ENCODE assay signal across 2 fruit fly cellular contexts in the genomic region with DNA sequence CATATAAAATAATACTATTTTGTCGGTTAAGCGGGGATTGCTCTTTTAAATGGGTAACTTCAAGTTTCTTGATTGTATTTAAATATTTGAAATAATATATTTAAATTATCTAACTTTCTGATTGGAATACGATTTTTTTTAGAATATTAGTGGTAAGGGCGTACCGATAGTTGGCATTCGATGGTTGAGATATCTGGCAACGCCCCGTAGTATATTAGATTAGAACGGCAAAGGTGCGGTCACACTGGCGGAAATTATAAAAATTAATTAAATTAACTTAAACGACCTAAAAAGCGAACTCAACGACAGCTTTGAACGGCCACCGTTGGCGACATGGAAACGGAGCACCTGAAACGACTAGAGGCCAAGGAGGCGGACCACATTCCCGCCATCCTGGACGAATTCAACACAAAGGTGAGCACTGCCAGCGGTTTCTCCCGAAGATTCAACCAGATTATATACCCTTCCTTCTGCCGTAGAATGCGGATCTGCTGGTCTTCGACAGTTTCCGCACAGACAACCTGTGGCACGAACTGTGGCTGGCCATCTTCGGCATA.
TF ChIP-seq lines count a peak whose summit lies in the region.

Gene ric8a, plus strand, starts transcription at position 205 of the 557 bp plus-strand sequence.

TF ChIP-seq in whole organism, embryonic, 481 proteins besides CTCF, POLR2A, EP300 and RAD21 (continued from another document and continues in another):
- TF ChIP-seq slbo (GFP tag; IDR thresholded peaks at IDR 0.05; lab: Robert Waterston, UW) (peak; percentile 46; the same call in 1 of the 2 replicates), knrl (GFP tag; IDR thresholded peaks at IDR 0.05; lab: Robert Waterston, UW; ENCODE audit: partially characterized antibody) (peak; percentile 85), stwl (tag; optimal IDR thresholded peaks at IDR 0.05; lab: Kevin White, UChicago) (peak; percentile 52), E2f2 (GFP tag; IDR thresholded peaks at IDR 0.05; lab: Robert Waterston, UW) (peak; percentile 36; the same call in 1 of the 2 replicates), Ets65A (GFP tag; lab: Kevin White, UChicago) (peak; percentile 46), hb (GFP tag; IDR thresholded peaks at IDR 0.05; lab: Robert Waterston, UW; ENCODE audit: partially characterized antibody) (peak; percentile 66), CG9797 (GFP tag; optimal IDR thresholded peaks at IDR 0.05; lab: Kevin White, UChicago) (peak; percentile 70), amos (GFP tag; IDR thresholded peaks at IDR 0.05; lab: Robert Waterston, UW; ENCODE audit: partially characterized antibody) (peak; percentile 85), sqz (GFP tag; optimal IDR thresholded peaks at IDR 0.05; lab: Kevin White, UChicago) (peak; percentile 61), sens (GFP tag; lab: Kevin White, UChicago) (peak; percentile 83), CG2116 (GFP tag; optimal IDR thresholded peaks at IDR 0.05; lab: Kevin White, UChicago) (peak; percentile 21), CG9932 (GFP tag; IDR thresholded peaks at IDR 0.05; lab: Robert Waterston, UW) (peak; percentile 59), caup (GFP tag; optimal IDR thresholded peaks at IDR 0.05; lab: Kevin White, UChicago; ENCODE audit: severe bottlenecking) (no peak), grau (tag; optimal IDR thresholded peaks at IDR 0.05; lab: Kevin White, UChicago) (peak; percentile 27), zen2 (GFP tag; IDR thresholded peaks at IDR 0.05; lab: Robert Waterston, UW; ENCODE audit: partially characterized antibody) (peak; percentile 60; the same call in 1 of the 3 replicates), MESR4 (GFP tag; optimal IDR thresholded peaks at IDR 0.05; lab: Kevin White, UChicago) (peak; percentile 76), phol (tag; optimal IDR thresholded peaks at IDR 0.05; lab: Kevin White, UChicago) (peak; percentile 14), Xrp1 (GFP tag; IDR thresholded peaks at IDR 0.05; lab: Robert Waterston, UW) (no peak), nmo (GFP tag; optimal IDR thresholded peaks at IDR 0.05; lab: Kevin White, UChicago) (peak; percentile 40), nom (GFP tag; optimal IDR thresholded peaks at IDR 0.05; lab: Kevin White, UChicago) (no peak), Sin3A (optimal IDR thresholded peaks at IDR 0.05; lab: Kevin White, UChicago) (peak; percentile 8), unc-4 (GFP tag; IDR thresholded peaks at IDR 0.05; lab: Robert Waterston, UW; ENCODE audit: partially characterized antibody) (peak; percentile 76), CG10267 (tag; optimal IDR thresholded peaks at IDR 0.05; lab: Kevin White, UChicago) (peak; percentile 34), sima (GFP tag; optimal IDR thresholded peaks at IDR 0.05; lab: Kevin White, UChicago) (no peak), trem (tag; optimal IDR thresholded peaks at IDR 0.05; lab: Kevin White, UChicago) (peak; percentile 67), Bgb (GFP tag; IDR thresholded peaks at IDR 0.05; lab: Robert Waterston, UW; ENCODE audit: partially characterized antibody) (peak; percentile 81), Dref (GFP tag; IDR thresholded peaks at IDR 0.05; lab: Robert Waterston, UW) (peak; percentile 53), Hand (GFP tag; optimal IDR thresholded peaks at IDR 0.05; lab: Kevin White, UChicago) (no peak), hbn (GFP tag; IDR thresholded peaks at IDR 0.05; lab: Robert Waterston, UW; ENCODE audit: partially characterized antibody) (peak; percentile 75), chm (GFP tag; IDR thresholded peaks at IDR 0.05; lab: Robert Waterston, UW) (no peak), Scr (GFP tag; IDR thresholded peaks at IDR 0.05; lab: Robert Waterston, UW; ENCODE audit: partially characterized antibody) (peak; percentile 81), lilli (GFP tag; optimal IDR thresholded peaks at IDR 0.05; lab: Kevin White, UChicago) (peak; percentile 21), HLH4C (GFP tag; IDR thresholded peaks at IDR 0.05; lab: Robert Waterston, UW; ENCODE audit: partially characterized antibody) (peak; percentile 76), ac (GFP tag; optimal IDR thresholded peaks at IDR 0.05; lab: Kevin White, UChicago) (no peak), CG12391 (tag; optimal IDR thresholded peaks at IDR 0.05; lab: Kevin White, UChicago) (peak; percentile 12), CG13424 (tag; optimal IDR thresholded peaks at IDR 0.05; lab: Kevin White, UChicago) (peak; percentile 8), Hr51 (GFP tag; optimal IDR thresholded peaks at IDR 0.05; lab: Kevin White, UChicago) (no peak), zfh1 (GFP tag; IDR thresholded peaks at IDR 0.05; lab: Robert Waterston, UW) (0 out of 3 replicates have a peak, but pooled peaks have one; percentile 21), nerfin-2 (GFP tag; IDR thresholded peaks at IDR 0.05; lab: Robert Waterston, UW; ENCODE audit: partially characterized antibody) (peak; percentile 52; the same call in 1 of the 2 replicates), CG15601 (tag; optimal IDR thresholded peaks at IDR 0.05; lab: Kevin White, UChicago) (peak; percentile 21), CG1603 (tag; optimal IDR thresholded peaks at IDR 0.05; lab: Kevin White, UChicago) (no peak), CG30431 (GFP tag; optimal IDR thresholded peaks at IDR 0.05; lab: Kevin White, UChicago) (no peak), Dek (tag; optimal IDR thresholded peaks at IDR 0.05; lab: Kevin White, UChicago) (peak; percentile 26), CG42726 (GFP tag; IDR thresholded peaks at IDR 0.05; lab: Robert Waterston, UW; ENCODE audit: partially characterized antibody) (peak; percentile 86), CG12659 (GFP tag; optimal IDR thresholded peaks at IDR 0.05; lab: Kevin White, UChicago) (peak; percentile 30), Dp (GFP tag; optimal IDR thresholded peaks at IDR 0.05; lab: Kevin White, UChicago) (peak; percentile 30), Myb (GFP tag; optimal IDR thresholded peaks at IDR 0.05; lab: Kevin White, UChicago) (no peak), tna (GFP tag; IDR thresholded peaks at IDR 0.05; lab: Robert Waterston, UW; ENCODE audit: partially characterized antibody) (peak; percentile 54), CG16815 (GFP tag; optimal IDR thresholded peaks at IDR 0.05; lab: Kevin White, UChicago) (no peak), sna (GFP tag; IDR thresholded peaks at IDR 0.05; lab: Robert Waterston, UW; ENCODE audit: partially characterized antibody) (peak; percentile 72; the same call in 1 of the 2 replicates), CoRest (tag; optimal IDR thresholded peaks at IDR 0.05; lab: Kevin White, UChicago) (peak; percentile 36), CG16813 (GFP tag; IDR thresholded peaks at IDR 0.05; lab: Robert Waterston, UW; ENCODE audit: partially characterized antibody) (peak; percentile 85), inv (GFP tag; IDR thresholded peaks at IDR 0.05; lab: Robert Waterston, UW; ENCODE audit: partially characterized antibody) (peak; percentile 76), CG17829 (tag; optimal IDR thresholded peaks at IDR 0.05; lab: Kevin White, UChicago) (peak; percentile 23), bbx (GFP tag; IDR thresholded peaks at IDR 0.05; lab: Robert Waterston, UW; ENCODE audit: partially characterized antibody) (peak; percentile 77), row (GFP tag; IDR thresholded peaks at IDR 0.05; lab: Robert Waterston, UW) (peak; percentile 85), vnd (GFP tag; IDR thresholded peaks at IDR 0.05; lab: Robert Waterston, UW; ENCODE audit: partially characterized antibody) (peak; percentile 75)

TF ChIP-seq in whole organism, prepupa, 60 proteins besides CTCF, POLR2A, EP300 and RAD21 (continued from another document):
- TF ChIP-seq CG11902 (GFP tag; optimal IDR thresholded peaks at IDR 0.05; lab: Kevin White, UChicago): no peak
